Worm (Caenorhabditis elegans) whole organism, L4 larva: ENCODE measurements around the gene F31F6.2.
A peak's percentile ranks its signal among the peaks of the same experiment; 100 is the strongest.

Experiments
- F10B5.3 ChIP-seq: sonication (generic microtip); optimal IDR thresholded peaks from 2 replicates; lab custom pipeline; 2016; ENCODE audit warnings: mild to moderate bottlenecking, missing genetic modification characterization, missing compliant biosample characterization
- F26F4.8 ChIP-seq: fragments of 200-800 bp; sonication (Bioruptor generic); conservative IDR thresholded peaks from 2 replicates; pipeline ENCODE4 v1.3.6; 2022; ENCODE audit warnings: missing genetic modification characterization, missing compliant biosample characterization
- F49E8.2 ChIP-seq: sonication (generic microtip); optimal IDR thresholded peaks from 2 replicates; lab custom pipeline; 2016; ENCODE audit warnings: missing compliant biosample characterization, mild to moderate bottlenecking, missing genetic modification characterization, borderline replicate concordance
- R02D3.7 ChIP-seq: fragments of 150-350 bp; sonication (generic microtip); optimal IDR thresholded peaks from 3 replicates; lab custom pipeline; 2014; ENCODE audit warnings: missing biosample characterization, missing genetic modification characterization
- Y105C5A.15 ChIP-seq: fragments of 200-800 bp; sonication (Bioruptor generic); IDR thresholded peaks from 2 replicates; pipeline ENCODE4 v1.3.6; 2022; ENCODE audit warnings: missing genetic modification characterization, missing compliant biosample characterization
- Y5F2A.4 ChIP-seq: fragments of 200-800 bp; sonication (Bioruptor generic); optimal IDR thresholded peaks from 2 replicates; lab custom pipeline; 2018; ENCODE audit warnings: mild to moderate bottlenecking, missing genetic modification characterization, missing compliant biosample characterization
- Y75B8A.6 ChIP-seq: fragments of 200-800 bp; sonication (Bioruptor generic); IDR thresholded peaks from 2 replicates; pipeline ENCODE4 v1.3.6; 2022; ENCODE audit warnings: missing genetic modification reagents, missing genetic modification characterization, missing compliant biosample characterization
- ZK546.5 ChIP-seq, 2 experiments: sonication (generic microtip); optimal IDR thresholded peaks; 2 replicates each; lab custom pipeline; 2017; ENCODE audit warnings: missing biosample characterization in 2 of 2, missing genetic modification characterization in 2 of 2
- aha-1 ChIP-seq: fragments of 150-350 bp; peaks from one replicate; lab custom pipeline; 2014; ENCODE audit warnings: missing biosample characterization, missing genetic modification characterization
- aly-2 ChIP-seq: sonication (generic microtip); optimal IDR thresholded peaks from 2 replicates; lab custom pipeline; 2018; ENCODE audit warnings: missing biosample characterization, missing genetic modification characterization
- attf-4 ChIP-seq: sonication (generic microtip); optimal IDR thresholded peaks from 3 replicates; lab custom pipeline; 2017; ENCODE audit warnings: missing biosample characterization, missing genetic modification characterization
- ceh-44 ChIP-seq: fragments of 200-800 bp; sonication (Bioruptor generic); IDR thresholded peaks from 2 replicates; pipeline ENCODE4 v1.3.6; 2022; ENCODE audit warnings: missing genetic modification reagents, missing genetic modification characterization, missing compliant biosample characterization
- ceh-62 ChIP-seq: sonication (generic microtip); optimal IDR thresholded peaks from 2 replicates; lab custom pipeline; 2017; ENCODE audit warnings: missing biosample characterization, missing genetic modification characterization
- ces-1 ChIP-seq: fragments of 150-350 bp; sonication (generic microtip); optimal IDR thresholded peaks from 4 replicates; lab custom pipeline; 2014; ENCODE audit warnings: missing biosample characterization, missing genetic modification reagents, missing genetic modification characterization
- ctbp-1 ChIP-seq: fragments of 200-800 bp; sonication (Bioruptor generic); IDR thresholded peaks from 2 replicates; pipeline ENCODE4 v1.3.6; 2022; ENCODE audit warnings: missing genetic modification reagents, missing genetic modification characterization, missing compliant biosample characterization
- daf-12 ChIP-seq: fragments of 150-350 bp; optimal IDR thresholded peaks from 2 replicates; lab custom pipeline; 2014; ENCODE audit warnings: missing biosample characterization, missing genetic modification reagents, missing genetic modification characterization
- daf-16 ChIP-seq, 3 experiments: sonication (generic microtip); optimal IDR thresholded peaks; 2 replicates each; lab custom pipeline; 2016 to 2017; ENCODE audit warnings: missing genetic modification characterization in 3 of 3, missing genetic modification reagents in 3 of 3, mild to moderate bottlenecking in 2 of 3, missing compliant biosample characterization in 2 of 3, missing biosample characterization in 1 of 3, moderate library complexity in 1 of 3
- daf-19 ChIP-seq: fragments of 200-800 bp; sonication (Bioruptor generic); conservative IDR thresholded peaks from 2 replicates; pipeline ENCODE4 v1.3.6; 2022; ENCODE audit warnings: missing genetic modification characterization, missing compliant biosample characterization
- daf-8 ChIP-seq: fragments of 200-800 bp; sonication (Bioruptor generic); IDR thresholded peaks from 2 replicates; pipeline ENCODE4 v1.3.6; 2022; ENCODE audit warnings: missing genetic modification characterization, missing compliant biosample characterization
- dmd-6 ChIP-seq: fragments of 200-800 bp; sonication (Bioruptor generic); IDR thresholded peaks from 2 replicates; pipeline ENCODE4 v1.3.6; 2022; ENCODE audit warnings: missing genetic modification reagents, missing genetic modification characterization, missing compliant biosample characterization
- dmd-8 ChIP-seq: fragments of 200-800 bp; sonication (Bioruptor generic); IDR thresholded peaks from 2 replicates; pipeline ENCODE4 v1.3.6; 2022; ENCODE audit warnings: missing genetic modification characterization, missing compliant biosample characterization
- dmd-9 ChIP-seq: fragments of 200-800 bp; sonication (Bioruptor generic); IDR thresholded peaks from 2 replicates; pipeline ENCODE4 v1.3.6; 2022; ENCODE audit warnings: missing genetic modification reagents, missing genetic modification characterization, missing compliant biosample characterization
- dpl-1 ChIP-seq: fragments of 150-350 bp; optimal IDR thresholded peaks from 2 replicates; lab custom pipeline; 2014; ENCODE audit warnings: missing biosample characterization, missing genetic modification reagents, missing genetic modification characterization
- duxl-1 ChIP-seq: sonication (generic microtip); optimal IDR thresholded peaks from 2 replicates; lab custom pipeline; 2016; ENCODE audit warnings: mild to moderate bottlenecking, missing genetic modification characterization, moderate library complexity, missing compliant biosample characterization; ENCODE audit not compliant: poor library complexity
- egl-43 ChIP-seq: fragments of 200-800 bp; sonication (Bioruptor generic); IDR thresholded peaks from 2 replicates; pipeline ENCODE4 v1.3.6; 2022; ENCODE audit warnings: missing genetic modification reagents, missing genetic modification characterization, missing compliant biosample characterization
- gei-8 ChIP-seq: fragments of 200-800 bp; sonication (Bioruptor generic); optimal IDR thresholded peaks from 2 replicates; lab custom pipeline; 2018; ENCODE audit warnings: mild to moderate bottlenecking, missing genetic modification characterization, missing compliant biosample characterization
- hif-1 ChIP-seq, 2 experiments: sonication (generic microtip); optimal IDR thresholded peaks; 2 replicates each; lab custom pipeline; 2016 to 2017; ENCODE audit warnings: missing compliant biosample characterization in 2 of 2, missing genetic modification characterization in 2 of 2, missing genetic modification reagents in 2 of 2, missing genotype in 2 of 2, mild to moderate bottlenecking in 1 of 2
- hlh-11 ChIP-seq: fragments of 200-800 bp; sonication (Bioruptor generic); optimal IDR thresholded peaks from 2 replicates; lab custom pipeline; 2018; ENCODE audit warnings: mild to moderate bottlenecking, missing genetic modification characterization, missing compliant biosample characterization
- hmg-1.1 ChIP-seq: fragments of 200-800 bp; sonication (Bioruptor generic); IDR thresholded peaks from 2 replicates; pipeline ENCODE4 v1.3.6; 2022; ENCODE audit warnings: missing genetic modification reagents, missing genetic modification characterization, missing compliant biosample characterization
- lin-15B ChIP-seq: fragments of 150-350 bp; sonication (generic microtip); optimal IDR thresholded peaks from 3 replicates; lab custom pipeline; 2014; ENCODE audit warnings: missing biosample characterization, missing genetic modification characterization
- lin-29 ChIP-seq: fragments of 200-800 bp; sonication (Bioruptor generic); IDR thresholded peaks from 2 replicates; pipeline ENCODE4 v1.3.6; 2022; ENCODE audit warnings: missing genetic modification reagents, missing genetic modification characterization, missing compliant biosample characterization
- madf-5 ChIP-seq, 2 experiments: fragments of 200-800 bp; sonication (Bioruptor generic); IDR thresholded peaks; 2 replicates each; pipeline ENCODE4 v1.3.6; 2022; ENCODE audit warnings: missing compliant biosample characterization in 2 of 2, missing genetic modification characterization in 2 of 2
- madf-9 ChIP-seq: fragments of 200-800 bp; sonication (Bioruptor generic); conservative IDR thresholded peaks from 2 replicates; pipeline ENCODE4 v1.3.6; 2022; ENCODE audit warnings: missing genetic modification reagents, missing genetic modification characterization, missing compliant biosample characterization
- mes-2 ChIP-seq: sonication (generic microtip); optimal IDR thresholded peaks from 2 replicates; lab custom pipeline; 2016; ENCODE audit warnings: missing genotype, mild to moderate bottlenecking, missing genetic modification characterization, missing compliant biosample characterization; ENCODE audit not compliant: poor library complexity, severe bottlenecking
- nhr-10 ChIP-seq: fragments of 150-350 bp; optimal IDR thresholded peaks from 2 replicates; lab custom pipeline; 2014; ENCODE audit warnings: missing biosample characterization, missing genetic modification characterization
- nhr-111 ChIP-seq: fragments of 200-800 bp; sonication (Bioruptor generic); optimal IDR thresholded peaks from 2 replicates; lab custom pipeline; 2018; ENCODE audit warnings: mild to moderate bottlenecking, missing genetic modification characterization, missing compliant biosample characterization
- nhr-25 ChIP-seq: sonication (generic microtip); optimal IDR thresholded peaks from 2 replicates; lab custom pipeline; 2017; ENCODE audit warnings: missing genetic modification characterization, mild to moderate bottlenecking, missing compliant biosample characterization, antibody characterized with exemption, moderate library complexity, borderline replicate concordance; ENCODE audit not compliant: insufficient read depth
- nhr-28 ChIP-seq: fragments of 150-350 bp; optimal IDR thresholded peaks from 2 replicates; lab custom pipeline; 2014; ENCODE audit warnings: missing biosample characterization, missing genetic modification characterization
- nhr-77 ChIP-seq: fragments of 150-350 bp; optimal IDR thresholded peaks from 2 replicates; lab custom pipeline; 2014; ENCODE audit warnings: missing biosample characterization, missing genetic modification characterization
- rbr-2 ChIP-seq: sonication (generic microtip); optimal IDR thresholded peaks from 2 replicates; lab custom pipeline; 2016; ENCODE audit warnings: missing genotype, missing genetic modification characterization, missing compliant biosample characterization
- sdz-12 ChIP-seq: fragments of 200-800 bp; sonication (Bioruptor generic); optimal IDR thresholded peaks from 2 replicates; lab custom pipeline; 2018; ENCODE audit warnings: mild to moderate bottlenecking, missing genetic modification characterization, missing compliant biosample characterization
- set-16 ChIP-seq: fragments of 200-800 bp; sonication (Bioruptor generic); IDR thresholded peaks from 2 replicates; pipeline ENCODE4 v1.3.6; 2022; ENCODE audit warnings: missing genetic modification reagents, missing genetic modification characterization, missing compliant biosample characterization
- spr-1 ChIP-seq: sonication (generic microtip); optimal IDR thresholded peaks from 2 replicates; lab custom pipeline; 2016; ENCODE audit warnings: mild to moderate bottlenecking, missing genetic modification characterization, missing compliant biosample characterization
- spr-3 ChIP-seq: fragments of 200-800 bp; sonication (Bioruptor generic); optimal IDR thresholded peaks from 2 replicates; lab custom pipeline; 2018; ENCODE audit warnings: mild to moderate bottlenecking, missing genetic modification characterization, missing compliant biosample characterization
- tag-97 ChIP-seq: fragments of 200-800 bp; sonication (Bioruptor generic); IDR thresholded peaks from 2 replicates; pipeline ENCODE4 v1.3.6; 2022; ENCODE audit warnings: missing genetic modification characterization, missing compliant biosample characterization
- tra-1 ChIP-seq: fragments of 200-800 bp; sonication (Bioruptor generic); IDR thresholded peaks from 2 replicates; pipeline ENCODE4 v1.3.6; 2022; ENCODE audit warnings: missing genetic modification reagents, missing genetic modification characterization, missing compliant biosample characterization
- unc-130 ChIP-seq: sonication (generic microtip); optimal IDR thresholded peaks from 2 replicates; lab custom pipeline; 2016; ENCODE audit warnings: missing genetic modification reagents, missing genetic modification characterization, missing compliant biosample characterization
- zag-1 ChIP-seq: fragments of 150-350 bp; optimal IDR thresholded peaks from 2 replicates; lab custom pipeline; 2014; ENCODE audit warnings: missing biosample characterization, missing genetic modification characterization
- zfp-2 ChIP-seq: sonication (generic microtip); optimal IDR thresholded peaks from 2 replicates; lab custom pipeline; 2016; ENCODE audit warnings: mild to moderate bottlenecking, missing genetic modification characterization, missing compliant biosample characterization
- zip-2 ChIP-seq: fragments of 150-350 bp; optimal IDR thresholded peaks from 2 replicates; lab custom pipeline; 2014; ENCODE audit warnings: missing biosample characterization, missing genetic modification characterization
- ztf-7 ChIP-seq: fragments of 150-350 bp; optimal IDR thresholded peaks from 2 replicates; lab custom pipeline; 2014; ENCODE audit warnings: missing biosample characterization, missing genetic modification characterization

The F31F6.2 gene

DNA sequence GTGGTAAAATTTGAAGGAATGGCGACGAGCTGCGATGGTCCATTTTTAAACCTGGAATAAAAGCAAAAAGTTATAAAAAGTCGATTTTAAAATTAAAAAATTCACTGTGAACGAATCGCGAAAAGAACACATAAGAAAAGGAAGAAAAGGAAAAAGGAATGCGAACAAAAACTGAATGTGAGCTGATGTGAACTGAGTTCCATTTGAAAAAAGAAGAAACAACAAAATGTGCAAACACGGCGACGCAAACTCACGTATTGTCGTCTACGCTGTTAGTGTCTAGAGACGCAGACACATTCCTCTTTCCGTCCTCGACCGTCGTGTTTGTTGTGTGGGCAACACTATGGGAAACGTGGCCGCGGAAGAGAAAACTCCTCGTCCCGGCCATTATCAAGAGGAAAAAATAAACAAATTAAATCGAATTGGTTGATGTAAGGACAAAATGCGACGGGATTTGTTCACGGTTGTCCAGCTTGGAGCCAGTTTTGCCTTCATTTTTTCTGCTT is 17.9 kb downstream of the F31F6.2 start, which contains the start of the genes C27C12.1 and C27C12.4:
C27C12.1 (minus strand) TSS at position 51 of the 506 bp plus-strand sequence.
C27C12.4 (plus strand) TSS at position 375 of the 506 bp plus-strand sequence.
- TF ChIP-seq duxl-1 (tag; lab: Kevin White, UChicago) (peak; percentile 76), F26F4.8 (GFP tag; lab: Robert Waterston, UW) (no peak), rbr-2 (tag; lab: Kevin White, UChicago) (peak; percentile 86), dmd-8 (GFP tag; lab: Robert Waterston, UW) (no peak), hmg-1.1 (peak; percentile 92), F49E8.2 (tag; lab: Kevin White, UChicago) (no peak), nhr-77 (peak; percentile 88), zfp-2 (tag; lab: Kevin White, UChicago) (no peak), dmd-9 (0 out of 2 replicates have a peak, but pooled peaks have one; percentile 18), F10B5.3 (no peak), ZK546.5 (tag; optimal IDR thresholded peaks at IDR 0.05; lab: Kevin White, UChicago) (no peak), hlh-11 (tag; lab: Kevin White, UChicago) (peak; percentile 90), hif-1 (tag; optimal IDR thresholded peaks at IDR 0.05; lab: Kevin White, UChicago) (peak in 1 of 2 experiments; percentile 86), tag-97 (no peak), daf-16 (GFP tag; optimal IDR thresholded peaks at IDR 0.05; lab: Kevin White, UChicago) (peak; percentile 8 to 61), daf-16 (tag; optimal IDR thresholded peaks at IDR 0.05; lab: Kevin White, UChicago) (peak; percentile 94), spr-3 (GFP tag; lab: Kevin White, UChicago) (no peak), madf-5 (GFP tag; IDR thresholded peaks at IDR 0.05; lab: Robert Waterston, UW) (no peak), nhr-25 (tag; lab: Kevin White, UChicago) (peak; percentile 31), set-16 (GFP tag; lab: Robert Waterston, UW) (no peak), lin-29 (GFP tag; lab: Robert Waterston, UW) (no peak), nhr-111 (GFP tag; lab: Kevin White, UChicago) (no peak), daf-12 (tag; lab: Kevin White, UChicago) (no peak), nhr-28 (tag; lab: Kevin White, UChicago) (peak; percentile 90), attf-4 (tag; lab: Kevin White, UChicago) (no peak), ztf-7 (tag; lab: Kevin White, UChicago) (peak; percentile 57), dmd-6 (GFP tag; lab: Robert Waterston, UW) (peak; percentile 84), ceh-44 (GFP tag; lab: Robert Waterston, UW) (no peak), daf-8 (no peak), zag-1 (tag; lab: Kevin White, UChicago) (peak; percentile 22), mes-2 (tag; lab: Kevin White, UChicago) (peak; percentile 94), Y75B8A.6 (GFP tag; lab: Robert Waterston, UW) (no peak), nhr-10 (no peak), lin-15B (tag; lab: Kevin White, UChicago) (no peak), aha-1 (tag; lab: Kevin White, UChicago) (no peak), ces-1 (GFP tag; lab: Kevin White, UChicago) (no peak), aly-2 (tag; lab: Kevin White, UChicago) (no peak), R02D3.7 (no peak), egl-43 (GFP tag; lab: Robert Waterston, UW) (no peak), tra-1 (GFP tag; lab: Robert Waterston, UW) (no peak), madf-9 (GFP tag; lab: Robert Waterston, UW) (peak; percentile 47; the same call in 1 of the 2 replicates), daf-19 (no peak), Y105C5A.15 (GFP tag; lab: Robert Waterston, UW) (no peak), dpl-1 (peak; percentile 71), Y5F2A.4 (GFP tag; lab: Kevin White, UChicago) (no peak), ceh-62 (tag; lab: Kevin White, UChicago) (no peak), zip-2 (tag; lab: Kevin White, UChicago) (peak; percentile 57), gei-8 (no peak), ctbp-1 (peak; percentile 53; the same call in 1 of the 2 replicates), spr-1 (tag; lab: Kevin White, UChicago) (peak; percentile 48), unc-130 (GFP tag; lab: Kevin White, UChicago) (peak; percentile 33), sdz-12 (no peak)
